Fruit fly (Drosophila melanogaster) whole organism, embryonic: ENCODE results near the gene Hrd3.

Source experiments
- B-H1 ChIP-seq: fragments of 200-800 bp; sonication (Bioruptor generic); IDR thresholded peaks from 3 replicates; pipeline ENCODE4 v1.3.6; 2022; ENCODE audit warnings: missing biosample characterization, missing genetic modification characterization
- BEAF-32 ChIP-seq: fragments of 200-800 bp; sonication (Bioruptor generic); optimal IDR thresholded peaks from 3 replicates; lab custom pipeline; 2017; ENCODE audit warnings: missing biosample characterization, missing genetic modification characterization, mild to moderate bottlenecking, moderate library complexity, missing genetic modification reagents
- Blimp-1 ChIP-seq: fragments of 200-800 bp; sonication (Bioruptor generic); optimal IDR thresholded peaks from 3 replicates; lab custom pipeline; 2018; ENCODE audit warnings: missing biosample characterization, missing genetic modification characterization, mild to moderate bottlenecking, moderate library complexity, missing genetic modification reagents
- CG10147 ChIP-seq: fragments of 200-800 bp; sonication (Bioruptor generic); optimal IDR thresholded peaks from 2 replicates; lab custom pipeline; 2019; ENCODE audit warnings: missing biosample characterization, mild to moderate bottlenecking, missing genetic modification characterization, moderate library complexity
- CG11093 ChIP-seq: fragments of 200-800 bp; sonication (Bioruptor generic); IDR thresholded peaks from 3 replicates; pipeline ENCODE4 v1.3.6; 2022; ENCODE audit warnings: missing biosample characterization, missing genetic modification characterization
- CG11504 ChIP-seq: fragments of 200-800 bp; sonication (Bioruptor generic); optimal IDR thresholded peaks from 3 replicates; lab custom pipeline; 2019; ENCODE audit warnings: missing biosample characterization, mild to moderate bottlenecking, missing genetic modification characterization, moderate library complexity
- CG12155 ChIP-seq: fragments of 200-800 bp; sonication (Bioruptor generic); optimal IDR thresholded peaks from 3 replicates; lab custom pipeline; 2016; ENCODE audit warnings: missing biosample characterization, missing genetic modification characterization
- CG13296 ChIP-seq: fragments of 200-800 bp; sonication (Bioruptor generic); optimal IDR thresholded peaks from 3 replicates; lab custom pipeline; 2018; ENCODE audit warnings: missing biosample characterization, mild to moderate bottlenecking, missing genetic modification characterization
- CG13424 ChIP-seq: fragments of 200-800 bp; sonication (Bioruptor generic); optimal IDR thresholded peaks from 2 replicates; lab custom pipeline; 2019; ENCODE audit warnings: missing biosample characterization, mild to moderate bottlenecking, missing genetic modification characterization, moderate library complexity
- CG13894 ChIP-seq: fragments of 200-800 bp; sonication (Bioruptor generic); optimal IDR thresholded peaks from 3 replicates; lab custom pipeline; 2018; ENCODE audit warnings: missing biosample characterization, mild to moderate bottlenecking, missing genetic modification characterization, moderate library complexity
- CG17186 ChIP-seq: fragments of 200-800 bp; sonication (Bioruptor generic); optimal IDR thresholded peaks from 3 replicates; lab custom pipeline; 2017; ENCODE audit warnings: missing biosample characterization, missing genetic modification reagents, missing genetic modification characterization
- CG17361 ChIP-seq: fragments of 200-800 bp; sonication (Bioruptor generic); IDR thresholded peaks from 3 replicates; pipeline ENCODE4 v1.3.6; 2022; ENCODE audit warnings: missing biosample characterization, missing genetic modification characterization
- CG31365 ChIP-seq: fragments of 200-800 bp; sonication (Bioruptor generic); optimal IDR thresholded peaks from 2 replicates; lab custom pipeline; 2018; ENCODE audit warnings: missing biosample characterization, mild to moderate bottlenecking, missing genetic modification characterization
- CG32532 ChIP-seq: fragments of 200-800 bp; sonication (Bioruptor generic); IDR thresholded peaks from 2 replicates; pipeline ENCODE4 v1.3.6; 2022; ENCODE audit warnings: missing biosample characterization, missing genetic modification characterization
- CG3407 ChIP-seq: fragments of 200-800 bp; sonication (Bioruptor generic); optimal IDR thresholded peaks from 2 replicates; lab custom pipeline; 2018; ENCODE audit warnings: missing biosample characterization, mild to moderate bottlenecking, missing genetic modification characterization
- CG34376 ChIP-seq: fragments of 200-800 bp; sonication (Bioruptor generic); optimal IDR thresholded peaks from 2 replicates; lab custom pipeline; 2018; ENCODE audit warnings: missing biosample characterization, mild to moderate bottlenecking, missing genetic modification characterization
- CG6254 ChIP-seq: fragments of 200-800 bp; sonication (Bioruptor generic); optimal IDR thresholded peaks from 3 replicates; lab custom pipeline; 2017; ENCODE audit warnings: mild to moderate bottlenecking, missing biosample characterization, missing genetic modification reagents, missing genetic modification characterization
- CG7786 ChIP-seq: fragments of 200-800 bp; sonication (Bioruptor generic); optimal IDR thresholded peaks from 2 replicates; lab custom pipeline; 2016; ENCODE audit warnings: missing biosample characterization, missing genetic modification characterization
- CG7963 ChIP-seq: fragments of 200-800 bp; sonication (Bioruptor generic); IDR thresholded peaks from 3 replicates; pipeline ENCODE4 v1.3.6; 2022; ENCODE audit warnings: missing biosample characterization, missing genetic modification characterization; ENCODE audit not compliant: partially characterized antibody
- CG7987 ChIP-seq: fragments of 200-800 bp; sonication (Bioruptor generic); optimal IDR thresholded peaks from 2 replicates; lab custom pipeline; 2018; ENCODE audit warnings: missing biosample characterization, mild to moderate bottlenecking, missing genetic modification characterization, moderate library complexity
- CG8765 ChIP-seq: fragments of 200-800 bp; sonication (Bioruptor generic); IDR thresholded peaks from 2 replicates; pipeline ENCODE4 v1.3.6; 2022; ENCODE audit warnings: missing biosample characterization, missing genetic modification characterization
- Dp ChIP-seq: fragments of 200-800 bp; sonication (Bioruptor generic); optimal IDR thresholded peaks from 2 replicates; lab custom pipeline; 2018; ENCODE audit warnings: missing biosample characterization, mild to moderate bottlenecking, missing genetic modification characterization, moderate library complexity
- HmgD ChIP-seq: fragments of 200-800 bp; sonication (Bioruptor generic); optimal IDR thresholded peaks from 3 replicates; lab custom pipeline; 2016; ENCODE audit warnings: missing biosample characterization, missing genetic modification characterization
- Hr3 ChIP-seq: fragments of 200-800 bp; sonication (Bioruptor generic); optimal IDR thresholded peaks from 3 replicates; lab custom pipeline; 2016; ENCODE audit warnings: missing biosample characterization, missing genetic modification characterization
- NC2β ChIP-seq: fragments of 200-800 bp; sonication (Bioruptor generic); optimal IDR thresholded peaks from 2 replicates; lab custom pipeline; 2016; ENCODE audit warnings: missing biosample characterization, missing genetic modification characterization
- Ravus ChIP-seq: fragments of 200-800 bp; sonication (Bioruptor generic); IDR thresholded peaks from 2 replicates; pipeline ENCODE4 v1.3.6; 2022; ENCODE audit warnings: missing biosample characterization, missing genetic modification characterization
- Trl ChIP-seq, 3 experiments: fragments of >200 bp in 2 of 3; fragments of 200-800 bp in 1 of 3; sonication (Bioruptor generic) in 1 of 3; optimal IDR thresholded peaks; 2 replicates in 1 of 3; 3 replicates in 2 of 3; lab custom pipeline; 2016 to 2017; ENCODE audit warnings: missing biosample characterization in 1 of 3, missing genetic modification characterization in 1 of 3
- corto ChIP-seq: fragments of 200-800 bp; sonication (Bioruptor generic); optimal IDR thresholded peaks from 2 replicates; lab custom pipeline; 2016; ENCODE audit warnings: missing biosample characterization, mild to moderate bottlenecking, missing genetic modification characterization, moderate library complexity
- cwo ChIP-seq: fragments of 200-800 bp; sonication (Bioruptor generic); optimal IDR thresholded peaks from 3 replicates; lab custom pipeline; 2017; ENCODE audit warnings: missing biosample characterization, missing genetic modification characterization, mild to moderate bottlenecking, moderate library complexity, missing genetic modification reagents
- dan ChIP-seq: fragments of 200-800 bp; sonication (Bioruptor generic); IDR thresholded peaks from 2 replicates; pipeline ENCODE4 v1.3.6; 2022; ENCODE audit warnings: missing biosample characterization, missing genetic modification characterization
- danr ChIP-seq: fragments of 200-800 bp; sonication (Bioruptor generic); IDR thresholded peaks from 2 replicates; pipeline ENCODE4 v1.3.6; 2022; ENCODE audit warnings: missing biosample characterization, missing genetic modification characterization
- fru ChIP-seq: fragments of >200 bp; optimal IDR thresholded peaks from 2 replicates; lab custom pipeline; 2017
- ftz-f1 ChIP-seq: fragments of 200-800 bp; sonication (Bioruptor generic); optimal IDR thresholded peaks from 2 replicates; lab custom pipeline; 2016; ENCODE audit warnings: missing biosample characterization, missing genetic modification characterization
- gro ChIP-seq: fragments of 200-800 bp; sonication (Bioruptor generic); optimal IDR thresholded peaks from 2 replicates; lab custom pipeline; 2016; ENCODE audit warnings: missing biosample characterization, missing genetic modification characterization
- hbn ChIP-seq: fragments of 200-800 bp; sonication (Bioruptor generic); IDR thresholded peaks from 2 replicates; pipeline ENCODE4 v1.3.6; 2022; ENCODE audit warnings: missing biosample characterization, missing genetic modification characterization; ENCODE audit not compliant: partially characterized antibody
- hkb ChIP-seq, 2 experiments: fragments of 200-800 bp in 1 of 2; fragments of >200 bp in 1 of 2; sonication (Bioruptor generic) in 1 of 2; IDR thresholded peaks in 1 of 2; optimal IDR thresholded peaks in 1 of 2; 2 replicates each; pipeline versions ENCODE4 v1.3.6 to Lab custom; 2017 to 2022; ENCODE audit warnings: missing biosample characterization in 1 of 2, missing genetic modification characterization in 1 of 2
- jigr1 ChIP-seq: fragments of 200-800 bp; sonication (Bioruptor generic); IDR thresholded peaks from 3 replicates; pipeline ENCODE4 v1.3.6; 2022; ENCODE audit warnings: missing biosample characterization, missing genetic modification characterization
- jumu ChIP-seq: fragments of 200-800 bp; sonication (Bioruptor generic); optimal IDR thresholded peaks from 3 replicates; lab custom pipeline; 2016; ENCODE audit warnings: missing biosample characterization, missing genetic modification characterization
- knrl ChIP-seq: fragments of 200-800 bp; sonication (Bioruptor generic); IDR thresholded peaks from 3 replicates; pipeline ENCODE4 v1.3.6; 2022; ENCODE audit warnings: missing biosample characterization, missing genetic modification characterization; ENCODE audit not compliant: partially characterized antibody
- oc ChIP-seq: fragments of 200-800 bp; sonication (Bioruptor generic); optimal IDR thresholded peaks from 2 replicates; lab custom pipeline; 2018; ENCODE audit warnings: missing biosample characterization, mild to moderate bottlenecking, missing genetic modification characterization, moderate library complexity
- p53 ChIP-seq: fragments of 200-800 bp; sonication (Bioruptor generic); optimal IDR thresholded peaks from 2 replicates; lab custom pipeline; 2016; ENCODE audit warnings: missing biosample characterization, missing genetic modification characterization
- pfk ChIP-seq: fragments of 200-800 bp; sonication (Bioruptor generic); optimal IDR thresholded peaks from 2 replicates; lab custom pipeline; 2018; ENCODE audit warnings: missing biosample characterization, mild to moderate bottlenecking, missing genetic modification characterization, moderate library complexity
- pzg ChIP-seq: fragments of 200-800 bp; sonication (Bioruptor generic); optimal IDR thresholded peaks from 3 replicates; lab custom pipeline; 2018; ENCODE audit warnings: missing biosample characterization, mild to moderate bottlenecking, missing genetic modification characterization, moderate library complexity
- ranshi ChIP-seq: fragments of 200-800 bp; sonication (Bioruptor generic); IDR thresholded peaks from 2 replicates; pipeline ENCODE4 v1.3.6; 2022; ENCODE audit warnings: missing biosample characterization, missing genetic modification characterization
- sc ChIP-seq, 3 experiments: fragments of >200 bp in 2 of 3; fragments of 200-800 bp in 1 of 3; sonication (Bioruptor generic) in 1 of 3; optimal IDR thresholded peaks; 2 replicates in 2 of 3; 3 replicates in 1 of 3; lab custom pipeline; 2017; ENCODE audit warnings: mild to moderate bottlenecking in 1 of 3, missing biosample characterization in 1 of 3, missing genetic modification characterization in 1 of 3, missing genetic modification reagents in 1 of 3
- slp2 ChIP-seq: fragments of 200-800 bp; sonication (Bioruptor generic); optimal IDR thresholded peaks from 2 replicates; lab custom pipeline; 2016; ENCODE audit warnings: missing biosample characterization, missing genetic modification characterization
- so ChIP-seq: fragments of 200-800 bp; sonication (Bioruptor generic); IDR thresholded peaks from 3 replicates; pipeline ENCODE4 v1.3.6; 2022; ENCODE audit warnings: missing biosample characterization, missing genetic modification characterization
- zf30C ChIP-seq: fragments of 200-800 bp; sonication (Bioruptor generic); optimal IDR thresholded peaks from 3 replicates; lab custom pipeline; 2018; ENCODE audit warnings: missing biosample characterization, mild to moderate bottlenecking, missing genetic modification characterization

Gene Hrd3

DNA sequence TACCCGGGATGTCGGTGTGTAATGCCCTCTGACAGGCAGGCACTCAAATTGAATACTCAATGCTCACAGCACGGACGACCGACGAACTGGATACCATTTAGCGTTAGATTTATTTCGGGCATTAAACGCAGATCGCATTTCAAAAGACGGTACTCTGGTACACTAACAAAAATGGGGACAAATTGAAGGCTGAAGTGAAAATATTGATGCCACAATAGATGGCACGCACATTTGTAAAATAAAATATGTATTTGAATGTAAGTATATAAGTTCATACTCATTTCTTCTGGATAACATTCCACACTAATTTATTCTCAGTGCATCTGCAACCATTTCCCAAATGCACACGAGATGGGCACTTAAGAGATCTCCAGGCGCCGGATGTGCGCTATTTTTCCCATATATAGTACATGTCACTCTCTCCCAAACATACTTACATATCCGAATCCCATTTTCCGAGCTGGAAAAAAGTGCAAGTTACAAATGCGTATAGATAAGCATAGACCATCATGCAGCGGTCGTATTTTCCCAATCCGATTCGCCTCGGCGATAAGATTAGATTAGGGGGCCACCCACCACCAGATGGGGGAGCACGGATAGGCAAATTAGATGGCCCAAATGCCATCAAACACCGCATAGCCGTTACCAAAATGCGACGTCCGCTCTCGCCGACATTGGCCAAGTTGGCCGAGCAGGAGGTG, 48.7 kb downstream of the Hrd3 start, which contains the start of gene CG10301 (continued):
- TF ChIP-seq slp2 (peak; percentile 1), CG13296 (GFP tag; lab: Kevin White, UChicago) (no peak), CG6254 (GFP tag; lab: Kevin White, UChicago) (peak; percentile 67), HmgD (GFP tag; lab: Kevin White, UChicago) (no peak), CG17361 (GFP tag; lab: Robert Waterston, UW) (peak; percentile 63), Dp (GFP tag; lab: Kevin White, UChicago) (no peak), CG34376 (no peak), jigr1 (GFP tag; lab: Robert Waterston, UW) (no peak), B-H1 (GFP tag; lab: Robert Waterston, UW) (peak; percentile 35; the same call in 2 of the 3 replicates), NC2β (GFP tag; lab: Kevin White, UChicago) (peak; percentile 54), knrl (no peak), Hr3 (GFP tag; lab: Kevin White, UChicago) (peak; percentile 47), CG3407 (peak; percentile 42), hbn (GFP tag; lab: Robert Waterston, UW) (no peak), CG8765 (GFP tag; lab: Robert Waterston, UW) (peak; percentile 81), corto (GFP tag; lab: Kevin White, UChicago) (no peak), fru (lab: Kevin White, UChicago) (no peak), pfk (no peak), CG17186 (GFP tag; lab: Kevin White, UChicago) (peak; percentile 26), CG7987 (GFP tag; lab: Kevin White, UChicago) (no peak), CG13424 (tag; lab: Kevin White, UChicago) (peak; percentile 60), jumu (GFP tag; lab: Kevin White, UChicago) (no peak), CG11504 (peak; percentile 67), CG31365 (tag; lab: Kevin White, UChicago) (no peak), pzg (GFP tag; lab: Kevin White, UChicago) (no peak), CG32532 (GFP tag; lab: Robert Waterston, UW) (no peak), cwo (GFP tag; lab: Kevin White, UChicago) (no peak), ftz-f1 (GFP tag; lab: Kevin White, UChicago) (no peak), gro (GFP tag; lab: Kevin White, UChicago) (no peak), hkb (optimal IDR thresholded peaks at IDR 0.05; lab: Kevin White, UChicago) (no peak), hkb (GFP tag; IDR thresholded peaks at IDR 0.05; lab: Robert Waterston, UW) (peak; percentile 55; the same call in 1 of the 2 replicates), oc (tag; lab: Kevin White, UChicago) (peak; percentile 52), Ravus (GFP tag; lab: Robert Waterston, UW) (no peak; the same call in 1 of the 2 replicates), Trl (optimal IDR thresholded peaks at IDR 0.05; lab: Kevin White, UChicago) (no peak), Trl (GFP tag; optimal IDR thresholded peaks at IDR 0.05; lab: Kevin White, UChicago) (peak; percentile 12), CG11093 (GFP tag; lab: Robert Waterston, UW) (no peak), CG12155 (GFP tag; lab: Kevin White, UChicago) (no peak), CG13894 (no peak), dan (GFP tag; lab: Robert Waterston, UW) (0 out of 2 replicates have a peak, but pooled peaks have one; percentile 41), CG7963 (GFP tag; lab: Robert Waterston, UW) (no peak), p53 (no peak), so (GFP tag; lab: Robert Waterston, UW) (peak; percentile 41; the same call in 1 of the 3 replicates), CG10147 (GFP tag; lab: Kevin White, UChicago) (no peak), danr (GFP tag; lab: Robert Waterston, UW) (no peak), zf30C (peak; percentile 81), sc (optimal IDR thresholded peaks at IDR 0.05; lab: Kevin White, UChicago) (no peak), sc (GFP tag; optimal IDR thresholded peaks at IDR 0.05; lab: Kevin White, UChicago) (peak; percentile 50), CG7786 (GFP tag; lab: Kevin White, UChicago) (no peak), Blimp-1 (GFP tag; lab: Kevin White, UChicago) (peak; percentile 67), BEAF-32 (GFP tag; lab: Kevin White, UChicago) (no peak), ranshi (peak; percentile 68)
